Worm (Caenorhabditis elegans) whole organism, L4/young adult: Measurements from ENCODE around the gene hars-1.
A peak's percentile ranks its signal among the peaks of the same experiment; 100 is the strongest.

ENCODE experiments used
- W03F9.2 ChIP-seq: fragments of 150-350 bp; optimal IDR thresholded peaks from 2 replicates; lab custom pipeline; 2014; ENCODE audit warnings: missing biosample characterization, missing genetic modification characterization
- dao-5 ChIP-seq: sonication (generic microtip); optimal IDR thresholded peaks from 2 replicates; lab custom pipeline; 2016; ENCODE audit warnings: missing genotype, missing genetic modification characterization, moderate library complexity, missing compliant biosample characterization
- him-1 ChIP-seq: sonication (generic microtip); optimal IDR thresholded peaks from 2 replicates; lab custom pipeline; 2016; ENCODE audit warnings: missing genotype, missing genetic modification reagents, missing genetic modification characterization, missing compliant biosample characterization

The hars-1 gene

DNA sequence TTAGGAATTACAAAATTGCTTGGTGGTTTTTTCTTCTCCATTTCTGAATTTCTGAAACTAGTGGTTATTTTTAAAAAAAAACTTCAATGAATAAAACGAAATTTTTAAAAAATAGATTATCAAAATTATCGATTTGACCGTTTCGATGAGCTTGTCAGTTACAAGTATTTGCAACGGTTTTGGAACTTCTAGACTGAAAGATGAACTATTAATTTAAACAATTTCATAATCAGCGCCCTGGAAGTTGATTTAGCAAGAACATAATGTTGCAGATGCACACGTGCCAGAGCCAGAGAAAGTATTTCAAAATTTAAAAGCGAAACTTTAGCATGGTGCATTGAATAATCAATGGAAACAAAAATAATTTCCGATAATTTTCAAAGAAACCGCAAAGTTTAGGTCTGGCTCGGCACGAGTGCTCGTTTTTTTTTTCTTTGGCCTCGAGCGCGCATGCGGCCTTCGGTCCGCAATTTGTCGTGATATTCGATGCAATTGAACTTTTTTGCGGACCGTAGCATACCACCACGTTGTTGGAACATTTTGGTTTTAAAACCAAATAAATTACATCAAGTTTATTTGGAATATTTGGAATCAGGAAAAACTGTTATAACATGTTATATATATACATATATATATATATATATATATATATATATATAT, 15.9 kb upstream of the hars-1 start, which contains the start of gene T11G6.5:
TSS of gene T11G6.5 (minus strand) at position 51 of the 660 bp plus-strand sequence.
- TF ChIP-seq W03F9.2 (tag; lab: Kevin White, UChicago) (no peak), him-1 (tag; lab: Kevin White, UChicago) (no peak), dao-5 (no peak)

DNA sequence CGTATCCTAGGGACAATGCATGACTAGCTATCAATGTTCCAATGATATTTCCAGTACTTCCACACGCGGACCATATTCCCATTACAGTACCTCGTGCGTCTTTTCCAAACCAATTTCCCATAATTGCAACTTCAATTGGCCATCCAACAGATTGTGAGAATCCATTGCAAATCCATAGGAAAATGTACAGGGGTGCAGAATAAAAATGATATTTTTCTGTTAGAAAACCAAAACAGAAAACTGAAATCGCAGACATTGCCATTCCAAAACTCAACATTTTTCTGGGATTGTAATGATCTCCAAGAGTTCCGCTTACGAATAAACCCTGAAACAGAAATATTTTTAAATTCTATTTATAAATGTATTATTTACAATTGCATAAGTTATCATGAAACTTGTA, 7.6 kb upstream of the hars-1 start:
- no peak for TF ChIP-seq W03F9.2 (tag; lab: Kevin White, UChicago)
- TF ChIP-seq dao-5 = no peak
- no peak for TF ChIP-seq him-1 (tag; lab: Kevin White, UChicago)

DNA sequence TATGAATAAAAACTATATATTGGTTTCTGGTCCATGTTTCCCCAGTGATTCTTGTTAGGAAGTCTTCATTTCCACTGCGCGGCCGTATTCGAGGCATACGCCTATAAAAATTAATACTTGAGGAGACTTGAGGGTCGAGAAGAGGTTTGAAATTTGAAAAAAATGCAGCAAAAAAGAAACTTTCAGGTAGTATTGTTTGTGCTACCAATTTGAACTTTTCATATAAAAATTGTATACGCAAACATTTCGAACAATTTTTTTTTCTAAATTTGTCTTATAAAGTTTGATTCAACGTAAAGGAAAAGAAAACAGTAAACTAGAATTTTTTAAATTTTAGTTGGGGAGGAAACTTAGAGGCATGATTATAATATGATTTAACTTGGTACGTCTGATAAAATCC, 6.9 kb upstream of the hars-1 start, which contains the start of gene T11G6.4:
TSS of gene T11G6.4 (minus strand) at position 101 of the 400 bp plus-strand sequence.
- TF ChIP-seq W03F9.2 (tag; lab: Kevin White, UChicago) = no peak

DNA sequence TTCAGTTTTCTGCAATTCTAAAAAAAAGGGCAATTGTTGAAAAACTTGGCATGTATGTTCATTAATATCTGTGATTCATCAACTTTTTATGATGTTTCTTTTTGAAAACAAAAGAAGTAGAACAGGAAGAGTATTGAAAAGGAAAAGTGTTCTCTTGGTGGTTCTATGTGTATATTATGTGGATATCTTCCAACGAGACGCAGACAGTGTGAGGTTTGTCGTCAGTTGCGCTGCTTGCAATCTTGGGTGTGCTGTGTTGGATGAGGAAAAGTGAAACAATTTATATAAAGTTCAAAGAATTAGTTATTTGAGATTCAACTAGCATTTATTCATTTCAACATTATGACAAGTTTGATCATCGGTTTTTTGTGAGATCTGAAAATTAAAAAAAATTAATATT, 6.4 kb upstream of the hars-1 start:
- TF ChIP-seq W03F9.2 (tag; lab: Kevin White, UChicago) (no peak), him-1 (tag; lab: Kevin White, UChicago) (no peak), dao-5 (no peak)

DNA sequence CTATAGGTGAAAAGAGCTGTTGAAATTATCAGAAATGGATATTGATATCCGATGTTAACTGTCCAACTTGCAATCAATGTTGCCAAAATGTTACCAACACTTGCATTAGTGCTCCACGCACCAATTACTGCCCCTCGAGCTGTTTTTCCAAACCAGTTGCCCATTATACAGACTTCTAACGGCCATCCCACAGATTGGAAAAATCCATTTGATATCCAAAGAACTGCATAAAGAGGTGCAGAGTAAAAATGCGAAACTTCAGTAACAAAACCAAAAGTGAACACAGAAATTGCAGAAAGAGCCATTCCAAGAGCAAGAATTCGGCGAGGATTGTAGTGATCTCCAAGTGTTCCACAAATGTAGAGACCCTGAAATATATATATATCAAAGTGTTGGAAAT, 4.7 kb upstream of the hars-1 start:
- TF ChIP-seq him-1 (tag; lab: Kevin White, UChicago) = no peak
- no peak for TF ChIP-seq dao-5
- no peak for TF ChIP-seq W03F9.2 (tag; lab: Kevin White, UChicago)

DNA sequence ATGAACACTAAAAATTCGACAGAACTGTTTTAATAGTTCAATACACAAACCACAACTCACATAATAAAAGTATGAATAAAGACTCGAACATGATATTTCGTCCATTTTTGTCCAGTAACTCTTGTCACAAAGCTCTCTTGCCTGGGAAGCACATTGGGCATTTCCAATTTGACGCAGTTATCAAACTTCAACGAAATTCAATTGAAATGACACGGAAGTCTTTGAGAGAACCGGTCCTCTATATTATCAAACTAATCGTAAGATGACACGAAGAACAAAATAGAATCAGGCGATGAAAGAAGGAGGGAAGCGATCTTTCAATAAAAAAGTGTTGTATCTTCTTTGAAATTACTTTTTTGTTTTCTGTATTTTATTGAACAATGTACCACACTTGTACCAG, 3.7 kb upstream of the hars-1 start, which contains the start of gene T11G6.3:
TSS of gene T11G6.3 (minus strand) at position 189 of the 400 bp plus-strand sequence.
- no peak for TF ChIP-seq dao-5
- no peak for TF ChIP-seq W03F9.2 (tag; lab: Kevin White, UChicago)
- TF ChIP-seq him-1 (tag; lab: Kevin White, UChicago) = no peak

DNA sequence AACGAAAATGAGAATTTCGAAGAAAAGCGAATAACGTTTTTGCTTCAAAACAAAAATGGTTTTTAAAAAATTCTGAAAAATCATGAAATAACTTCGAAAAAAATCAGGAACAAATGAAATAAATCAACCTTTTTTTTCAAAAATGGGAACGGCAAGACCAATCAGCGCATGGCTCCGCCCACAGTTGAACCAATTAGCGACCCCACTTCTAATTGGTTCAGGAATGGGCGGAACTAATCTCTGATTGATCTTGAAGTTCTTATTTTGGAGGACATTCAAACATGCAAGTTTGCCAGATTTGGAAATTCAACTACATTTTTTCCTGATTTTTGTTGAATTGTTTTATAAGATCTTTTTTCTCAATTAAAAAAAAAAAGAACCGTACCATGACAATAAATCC, 2.8 kb upstream of the hars-1 start:
- TF ChIP-seq him-1 (tag; lab: Kevin White, UChicago) (no peak), W03F9.2 (tag; lab: Kevin White, UChicago) (no peak), dao-5 (no peak)

DNA sequence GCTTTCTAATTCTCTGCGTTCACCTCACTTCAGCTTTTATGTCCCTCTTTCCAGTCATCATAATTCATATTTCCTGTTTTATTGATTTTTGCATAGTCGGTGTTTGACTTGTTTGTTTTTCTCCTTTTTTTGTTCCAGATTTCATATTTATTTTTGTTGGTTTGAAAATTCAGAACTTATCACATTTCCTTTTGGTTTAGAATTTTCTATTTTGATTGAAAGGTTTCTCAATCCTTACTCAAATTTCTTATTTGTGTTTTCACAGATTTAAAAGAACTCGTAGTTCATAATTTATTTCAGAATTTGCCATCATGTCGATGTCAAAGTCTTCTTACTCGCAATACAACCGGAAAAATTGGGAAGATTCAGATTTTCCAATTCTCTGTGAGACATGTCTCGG, 2.3 kb downstream of the hars-1 start, which contains the start of gene rbm-22:
TSS of gene rbm-22 (plus strand) at position 301 of the 400 bp plus-strand sequence.
- TF ChIP-seq him-1 (tag; lab: Kevin White, UChicago) (no peak), W03F9.2 (tag; lab: Kevin White, UChicago) (no peak), dao-5 (no peak)

DNA sequence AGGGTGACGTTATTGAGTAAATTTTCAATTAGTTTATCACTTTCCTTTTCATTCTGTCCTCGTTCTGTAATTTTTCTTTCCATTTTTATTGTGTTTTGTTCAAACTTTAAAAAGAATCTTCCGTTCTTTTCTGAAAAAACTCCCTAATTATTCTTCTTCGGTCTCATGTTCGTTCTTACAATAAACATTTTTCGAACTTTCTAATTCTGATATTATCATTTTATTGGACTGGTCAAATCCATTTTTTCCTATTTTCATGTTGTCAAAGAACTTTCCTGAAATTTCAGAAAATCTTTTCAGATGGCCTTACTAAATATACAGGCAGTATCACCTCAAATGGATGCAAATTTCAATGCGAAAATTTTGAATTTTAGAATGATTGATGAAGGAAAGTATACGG, 5.3 kb downstream of the hars-1 start, which contains the start of gene nish-1:
TSS of gene nish-1 (plus strand) at position 301 of the 400 bp plus-strand sequence.
- TF ChIP-seq W03F9.2 (tag; lab: Kevin White, UChicago) = no peak
- TF ChIP-seq dao-5 = no peak
- no peak for TF ChIP-seq him-1 (tag; lab: Kevin White, UChicago)

DNA sequence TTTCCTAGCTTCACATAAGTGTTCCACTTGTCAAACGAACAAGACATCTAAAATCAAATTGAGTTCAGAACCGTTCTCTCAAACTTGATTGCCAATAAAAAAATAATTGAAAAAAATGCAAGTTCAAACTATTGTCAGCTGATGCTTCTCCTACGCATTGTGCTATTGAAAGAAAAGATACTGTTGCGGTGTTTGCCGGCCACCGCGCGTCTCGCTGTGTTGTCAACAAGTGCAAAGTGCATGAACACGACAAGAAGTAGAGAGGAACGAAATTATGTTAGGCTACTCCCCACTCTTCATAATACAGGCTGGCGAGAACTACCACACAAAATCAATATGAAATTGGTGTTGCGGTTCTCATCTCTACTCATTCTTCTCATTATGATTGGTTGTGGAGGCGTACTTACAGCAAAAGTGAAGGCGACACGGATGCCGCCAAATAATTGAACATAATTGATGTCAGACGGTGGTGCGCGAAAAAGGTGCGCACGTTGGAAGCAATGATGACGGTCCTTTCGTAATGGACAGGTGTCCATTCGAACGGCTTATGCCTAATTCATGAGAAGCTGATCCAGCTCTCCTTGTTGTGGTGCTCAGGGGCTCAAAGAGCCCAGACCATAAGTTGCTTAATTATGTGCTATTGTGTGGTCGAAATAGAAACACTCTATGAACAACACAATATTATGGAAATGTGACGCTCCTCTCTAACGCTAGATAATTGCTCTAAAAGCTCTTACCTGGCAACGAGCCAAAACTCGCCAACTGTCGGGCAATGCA, 8.8 kb downstream of the hars-1 start:
- TF ChIP-seq W03F9.2 (tag; lab: Kevin White, UChicago) = no peak
- no peak for TF ChIP-seq him-1 (tag; lab: Kevin White, UChicago)
- TF ChIP-seq dao-5 = no peak

DNA sequence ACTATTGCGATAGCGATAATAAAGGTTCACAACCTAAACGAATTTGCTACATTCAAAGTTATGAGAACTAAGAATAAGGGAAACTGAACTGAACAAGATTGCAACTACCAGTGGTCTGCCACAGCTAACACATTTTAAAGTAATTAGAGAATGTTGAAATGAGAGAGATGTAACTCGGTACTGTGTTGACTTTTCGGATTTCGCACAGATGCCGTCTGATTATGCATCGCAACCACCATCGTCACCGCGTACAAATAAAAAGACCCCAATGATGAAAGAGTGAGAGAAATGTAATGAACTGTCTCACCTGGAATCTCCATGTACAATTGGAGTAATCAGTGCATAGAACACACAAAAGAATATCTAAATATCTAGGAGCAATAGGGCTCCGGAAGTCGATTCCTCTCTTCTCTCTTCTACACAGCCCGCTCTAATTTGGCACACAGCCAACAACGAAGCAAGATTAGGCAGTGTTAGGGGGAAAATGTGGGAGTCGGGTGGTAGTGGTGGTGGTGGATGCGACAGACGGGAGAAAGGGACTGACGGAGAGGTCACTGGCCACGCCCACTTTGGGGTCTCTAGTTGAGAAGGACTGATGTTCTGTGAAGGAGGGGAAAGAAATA, 10.0 kb downstream of the hars-1 start, which contains the start of gene F13E9.11:
TSS of gene F13E9.11 (minus strand) at position 507 of the 623 bp plus-strand sequence.
- TF ChIP-seq dao-5 (no peak), W03F9.2 (tag; lab: Kevin White, UChicago) (no peak), him-1 (tag; lab: Kevin White, UChicago) (no peak)

DNA sequence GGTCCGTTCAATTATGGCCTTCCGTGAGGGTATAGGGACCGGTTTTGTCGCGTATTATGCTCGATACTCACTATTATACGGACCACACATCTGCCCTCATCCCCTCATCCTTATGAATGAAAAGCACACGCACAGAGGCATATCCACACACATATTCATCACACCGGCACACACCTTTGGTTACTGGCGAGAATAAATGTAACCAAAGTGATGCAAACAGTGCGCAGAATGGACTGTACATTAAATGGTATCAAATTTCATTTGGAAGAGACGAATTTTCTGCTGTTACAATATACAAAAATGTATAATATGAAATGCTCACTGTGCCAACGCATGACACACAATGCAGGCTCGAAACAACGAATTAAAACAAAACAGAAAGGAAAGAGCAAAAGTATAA, 10.9 kb downstream of the hars-1 start:
- TF ChIP-seq W03F9.2 (tag; lab: Kevin White, UChicago) (no peak), dao-5 (no peak), him-1 (tag; lab: Kevin White, UChicago) (no peak)

DNA sequence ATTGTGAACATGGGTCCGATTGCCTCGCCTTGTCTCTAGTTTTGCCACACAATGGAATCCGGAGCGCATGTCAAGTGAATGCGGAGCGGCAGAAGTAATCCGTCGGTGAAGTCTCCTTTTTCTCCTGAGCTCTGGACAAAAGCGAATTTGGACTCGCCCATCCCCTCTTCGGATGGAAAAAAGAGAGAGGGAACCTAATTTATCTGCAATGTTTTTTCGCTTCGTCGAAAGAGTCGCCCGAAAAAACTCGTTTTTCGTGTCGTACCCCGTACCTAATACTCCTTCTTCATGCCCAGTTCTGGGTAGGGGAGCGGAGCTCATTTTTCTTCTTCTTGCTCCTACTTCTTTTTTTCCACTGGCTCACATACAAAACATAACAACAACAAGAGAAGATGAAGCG, 11.4 kb downstream of the hars-1 start:
- TF ChIP-seq W03F9.2 (tag; lab: Kevin White, UChicago) (no peak), dao-5 (no peak), him-1 (tag; lab: Kevin White, UChicago) (peak; percentile 1)

DNA sequence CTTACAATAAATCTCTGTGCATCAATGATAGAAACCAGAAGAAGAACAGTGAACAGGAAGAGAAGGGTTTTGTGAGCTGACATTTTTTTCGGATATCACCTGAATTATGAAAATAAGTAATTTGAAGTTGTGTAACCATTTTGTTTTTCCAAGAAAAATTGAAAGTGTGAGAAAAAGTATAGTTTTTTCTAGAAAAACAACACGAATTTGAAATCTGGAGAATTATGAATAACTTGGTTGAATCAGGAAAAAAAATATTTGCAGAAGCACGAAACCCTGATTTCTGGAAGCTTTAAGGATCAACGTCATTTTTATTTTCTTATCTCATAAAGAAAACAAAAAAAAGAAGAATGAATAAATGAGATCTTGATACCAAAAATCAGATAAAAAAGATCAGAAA, 15.8 kb downstream of the hars-1 start, which contains the start of gene F13E9.12:
TSS of gene F13E9.12 (minus strand) at position 101 of the 400 bp plus-strand sequence.
- TF ChIP-seq him-1 (tag; lab: Kevin White, UChicago) = no peak
- no peak for TF ChIP-seq dao-5
- no peak for TF ChIP-seq W03F9.2 (tag; lab: Kevin White, UChicago)
